Fruit fly (Drosophila melanogaster) whole organism, embryonic: Measurements from ENCODE around the gene Rab18.

Source experiments
- CG14710 ChIP-seq: fragments of 200-800 bp; sonication (Bioruptor generic); optimal IDR thresholded peaks from 3 replicates; lab custom pipeline; 2019; ENCODE audit warnings: missing biosample characterization, mild to moderate bottlenecking, missing genetic modification characterization, moderate library complexity
- CG17802 ChIP-seq: fragments of 200-800 bp; sonication (Bioruptor generic); optimal IDR thresholded peaks from 2 replicates; lab custom pipeline; 2018; ENCODE audit warnings: missing biosample characterization, mild to moderate bottlenecking, missing genetic modification characterization, moderate library complexity
- Xrp1 ChIP-seq: fragments of 200-800 bp; sonication (Bioruptor generic); IDR thresholded peaks from 2 replicates; pipeline ENCODE4 v1.3.6; 2022; ENCODE audit warnings: missing biosample characterization, missing genetic modification characterization
- aop ChIP-seq: fragments of 200-800 bp; sonication (Bioruptor generic); IDR thresholded peaks from 2 replicates; pipeline ENCODE4 v1.3.6; 2022; ENCODE audit warnings: missing biosample characterization, missing genetic modification characterization
- kni ChIP-seq: fragments of 200-800 bp; sonication (Bioruptor generic); optimal IDR thresholded peaks from 3 replicates; lab custom pipeline; 2017; ENCODE audit warnings: mild to moderate bottlenecking, missing biosample characterization, missing genetic modification reagents, missing genetic modification characterization
- tna ChIP-seq: fragments of 200-800 bp; sonication (Bioruptor generic); IDR thresholded peaks from 2 replicates; pipeline ENCODE4 v1.3.6; 2022; ENCODE audit warnings: missing biosample characterization, missing genetic modification characterization; ENCODE audit not compliant: partially characterized antibody

DNA sequence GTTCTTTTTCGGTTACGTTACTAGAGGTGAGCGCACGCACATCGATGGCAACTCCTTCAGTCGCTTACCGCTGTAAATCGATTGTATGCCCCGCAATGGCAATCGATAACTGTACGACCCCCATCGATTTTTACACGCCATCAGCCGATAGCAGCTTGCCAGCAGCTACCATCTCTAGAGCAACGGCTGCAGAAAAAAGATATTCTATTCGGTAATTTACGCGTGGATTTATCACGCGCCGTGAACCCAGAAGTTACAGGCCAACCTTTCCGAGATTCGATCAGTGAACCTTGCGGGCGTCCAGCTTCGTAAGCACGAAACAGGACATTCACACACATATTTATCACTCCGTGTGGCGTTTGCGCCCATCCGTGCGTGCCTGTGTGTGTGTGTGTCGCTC is 5.7 kb downstream of the Rab18 start, which contains the start of the genes Sirt4 and CG4119:
- TF ChIP-seq CG17802 (no peak), CG14710 (tag; lab: Kevin White, UChicago) (peak; percentile 40), aop (no peak), Xrp1 (GFP tag; lab: Robert Waterston, UW) (no peak), tna (GFP tag; lab: Robert Waterston, UW) (peak; percentile 98), kni (no peak)
